Worm (Caenorhabditis elegans) whole organism, young adult: ENCODE results near the gene M02D8.2.

Source experiments
- B0261.1 ChIP-seq: sonication (generic microtip); optimal IDR thresholded peaks from 2 replicates; lab custom pipeline; 2016; ENCODE audit warnings: mild to moderate bottlenecking, missing genetic modification characterization, moderate library complexity, missing compliant biosample characterization
- ama-1 ChIP-seq, 3 experiments: fragments of 150-350 bp in 1 of 3; sonication (generic microtip) in 2 of 3; optimal IDR thresholded peaks; 2 replicates each; lab custom pipeline; 2014 to 2018; ENCODE audit warnings: missing biosample characterization in 2 of 3, missing genetic modification characterization in 2 of 3, missing genetic modification reagents in 2 of 3
- ccch-3 ChIP-seq: fragments of 200-800 bp; sonication (Bioruptor generic); optimal IDR thresholded peaks from 2 replicates; lab custom pipeline; 2018; ENCODE audit warnings: mild to moderate bottlenecking, missing genetic modification characterization, missing compliant biosample characterization
- ceh-40 ChIP-seq: fragments of 200-800 bp; sonication (Bioruptor generic); IDR thresholded peaks from 2 replicates; pipeline ENCODE4 v1.3.6; 2022; ENCODE audit warnings: missing genetic modification characterization, missing compliant biosample characterization
- die-1 ChIP-seq: sonication (generic microtip); optimal IDR thresholded peaks from 2 replicates; lab custom pipeline; 2016; ENCODE audit warnings: missing genotype, mild to moderate bottlenecking, missing genetic modification characterization, missing compliant biosample characterization
- dpl-1 ChIP-seq: fragments of 150-350 bp; optimal IDR thresholded peaks from 2 replicates; lab custom pipeline; 2014; ENCODE audit warnings: missing biosample characterization, missing genetic modification reagents, missing genetic modification characterization
- egrh-3 ChIP-seq: fragments of 200-800 bp; sonication (Bioruptor generic); IDR thresholded peaks from 2 replicates; pipeline ENCODE4 v1.3.6; 2022; ENCODE audit warnings: missing genetic modification reagents, missing genetic modification characterization, missing compliant biosample characterization
- ets-4 ChIP-seq: fragments of 200-800 bp; sonication (Bioruptor generic); optimal IDR thresholded peaks from 2 replicates; lab custom pipeline; 2018; ENCODE audit warnings: mild to moderate bottlenecking, missing genetic modification characterization, missing compliant biosample characterization
- nfya-1 ChIP-seq: sonication (generic microtip); optimal IDR thresholded peaks from 2 replicates; lab custom pipeline; 2017; ENCODE audit warnings: antibody characterized with exemption, missing compliant biosample characterization, missing genetic modification characterization, borderline replicate concordance; ENCODE audit not compliant: insufficient read depth
- unc-130 ChIP-seq: sonication (generic microtip); optimal IDR thresholded peaks from 2 replicates; lab custom pipeline; 2016; ENCODE audit warnings: missing genetic modification reagents, missing genetic modification characterization, missing compliant biosample characterization
- unc-62 ChIP-seq: fragments of 150-350 bp; optimal IDR thresholded peaks from 2 replicates; lab custom pipeline; 2014; ENCODE audit warnings: missing biosample characterization, missing genetic modification reagents, missing genetic modification characterization

- TF ChIP-seq B0261.1 (tag; lab: Kevin White, UChicago), result no peak
- no peak for TF ChIP-seq ceh-40 (GFP tag; lab: Robert Waterston, UW)
- no peak for TF ChIP-seq ama-1 (optimal IDR thresholded peaks at IDR 0.05; lab: Kevin White, UChicago)
- TF ChIP-seq ama-1 (GFP tag; optimal IDR thresholded peaks at IDR 0.05; lab: Kevin White, UChicago), result no peak
- TF ChIP-seq unc-62 (GFP tag; lab: Kevin White, UChicago), result no peak
- TF ChIP-seq unc-130 (GFP tag; lab: Kevin White, UChicago), result no peak
- no peak for TF ChIP-seq dpl-1 (GFP tag; lab: Kevin White, UChicago)
- TF ChIP-seq die-1 (tag; lab: Kevin White, UChicago), result no peak
- no peak for TF ChIP-seq ccch-3 (GFP tag; lab: Kevin White, UChicago)
- no peak for TF ChIP-seq ets-4 (GFP tag; lab: Kevin White, UChicago)
- no peak for TF ChIP-seq nfya-1
- TF ChIP-seq egrh-3 (GFP tag; lab: Robert Waterston, UW), result no peak
Observed at ce11 chrX:8786687-8787086, 47.2 kb downstream of the M02D8.2 start.
